Fruit fly (Drosophila melanogaster) whole organism, pupa: ENCODE data around the gene Bsg.

Experiments used
- CG10348 ChIP-seq: fragments of 200-800 bp; sonication (Bioruptor generic); IDR thresholded peaks from 2 replicates; pipeline ENCODE4 v1.3.6; 2022; ENCODE audit warnings: missing biosample characterization, missing genetic modification characterization
- CG12605 ChIP-seq: fragments of 200-800 bp; sonication (Bioruptor generic); IDR thresholded peaks from 2 replicates; pipeline ENCODE4 v1.3.6; 2022; ENCODE audit warnings: missing biosample characterization, missing genetic modification characterization
- CG13204 ChIP-seq: fragments of 200-800 bp; sonication (Bioruptor generic); optimal IDR thresholded peaks from 2 replicates; lab custom pipeline; 2018; ENCODE audit warnings: missing biosample characterization, mild to moderate bottlenecking, missing genetic modification characterization, moderate library complexity
- CG14655 ChIP-seq: fragments of 200-800 bp; sonication (Bioruptor generic); optimal IDR thresholded peaks from 3 replicates; lab custom pipeline; 2017; ENCODE audit warnings: mild to moderate bottlenecking, missing biosample characterization, missing genetic modification reagents, missing genetic modification characterization
- CG15710 ChIP-seq: fragments of 200-800 bp; sonication (Bioruptor generic); optimal IDR thresholded peaks from 2 replicates; lab custom pipeline; 2018; ENCODE audit warnings: missing biosample characterization, mild to moderate bottlenecking, missing genetic modification characterization, moderate library complexity
- CG17806 ChIP-seq: fragments of 200-800 bp; sonication (Bioruptor generic); optimal IDR thresholded peaks from 2 replicates; lab custom pipeline; 2018; ENCODE audit warnings: missing biosample characterization, mild to moderate bottlenecking, missing genetic modification characterization, moderate library complexity
- CG32121 ChIP-seq: fragments of 200-800 bp; sonication (Bioruptor generic); IDR thresholded peaks from 2 replicates; pipeline ENCODE4 v1.3.6; 2022; ENCODE audit warnings: missing biosample characterization, missing genetic modification characterization
- CG34367 ChIP-seq: fragments of 200-800 bp; sonication (Bioruptor generic); optimal IDR thresholded peaks from 2 replicates; lab custom pipeline; 2018; ENCODE audit warnings: missing biosample characterization, mild to moderate bottlenecking, missing genetic modification characterization
- CG4496 ChIP-seq: fragments of 200-800 bp; sonication (Bioruptor generic); IDR thresholded peaks from 3 replicates; pipeline ENCODE4 v1.3.6; 2022; ENCODE audit warnings: missing biosample characterization, missing genetic modification characterization
- CG8159 ChIP-seq: fragments of 200-800 bp; sonication (Bioruptor generic); optimal IDR thresholded peaks from 3 replicates; lab custom pipeline; 2018; ENCODE audit warnings: missing biosample characterization, mild to moderate bottlenecking, missing genetic modification characterization, moderate library complexity
- CG8301 ChIP-seq: fragments of 200-800 bp; sonication (Bioruptor generic); optimal IDR thresholded peaks from 2 replicates; lab custom pipeline; 2018; ENCODE audit warnings: missing biosample characterization, mild to moderate bottlenecking, missing genetic modification characterization
- CG9948 ChIP-seq: fragments of 200-800 bp; sonication (Bioruptor generic); optimal IDR thresholded peaks from 2 replicates; lab custom pipeline; 2018; ENCODE audit warnings: missing biosample characterization, mild to moderate bottlenecking, missing genetic modification characterization, moderate library complexity
- D1 ChIP-seq: fragments of 200-800 bp; sonication (Bioruptor generic); optimal IDR thresholded peaks from 2 replicates; lab custom pipeline; 2018; ENCODE audit warnings: missing biosample characterization, mild to moderate bottlenecking, missing genetic modification characterization, moderate library complexity
- EcR ChIP-seq: fragments of 200-800 bp; sonication (Bioruptor generic); optimal IDR thresholded peaks from 3 replicates; lab custom pipeline; 2019; ENCODE audit warnings: missing biosample characterization, missing genetic modification characterization, mild to moderate bottlenecking, moderate library complexity, missing genetic modification reagents
- Ets98B ChIP-seq: fragments of 200-800 bp; sonication (Bioruptor generic); IDR thresholded peaks from 2 replicates; pipeline ENCODE4 v1.3.6; 2022; ENCODE audit warnings: missing biosample characterization, missing genetic modification characterization
- Pif1A ChIP-seq: fragments of 200-800 bp; sonication (Bioruptor generic); optimal IDR thresholded peaks from 3 replicates; lab custom pipeline; 2016; ENCODE audit warnings: missing biosample characterization, missing genetic modification characterization
- Pif1B ChIP-seq: fragments of 200-800 bp; sonication (Bioruptor generic); optimal IDR thresholded peaks from 3 replicates; lab custom pipeline; 2016; ENCODE audit warnings: missing biosample characterization, missing genetic modification characterization
- Snoo ChIP-seq: fragments of 200-800 bp; sonication (Bioruptor generic); optimal IDR thresholded peaks from 3 replicates; lab custom pipeline; 2017; ENCODE audit warnings: missing biosample characterization, mild to moderate bottlenecking, missing genetic modification characterization, inconsistent platforms
- fd96Ca ChIP-seq: fragments of 200-800 bp; sonication (Bioruptor generic); IDR thresholded peaks from 3 replicates; pipeline ENCODE4 v1.3.6; 2022; ENCODE audit warnings: missing biosample characterization, missing genetic modification characterization
- gl ChIP-seq: fragments of 200-800 bp; sonication (Bioruptor generic); optimal IDR thresholded peaks from 2 replicates; lab custom pipeline; 2018; ENCODE audit warnings: missing biosample characterization, mild to moderate bottlenecking, missing genetic modification characterization
- rn ChIP-seq: fragments of 200-800 bp; sonication (Bioruptor generic); IDR thresholded peaks from 2 replicates; pipeline ENCODE4 v1.3.6; 2022; ENCODE audit warnings: missing biosample characterization, missing genetic modification characterization

Bsg gene

dm6 chr2L:8083413-8083426, at the start of gene Bsg:
Gene Bsg, plus strand, starts transcription at chr2L:8083420.
- TF ChIP-seq Snoo = no peak
- no peak for TF ChIP-seq gl
- TF ChIP-seq CG32121 (GFP tag; lab: Robert Waterston, UW) = no peak
- TF ChIP-seq CG8301 = no peak
- no peak for TF ChIP-seq CG9948 (tag; lab: Kevin White, UChicago)
- no peak for TF ChIP-seq CG4496 (GFP tag; lab: Robert Waterston, UW)
- TF ChIP-seq CG14655 = no peak
- TF ChIP-seq CG34367 = no peak
- no peak for TF ChIP-seq EcR (GFP tag; lab: Kevin White, UChicago)
- TF ChIP-seq Pif1B = no peak
- TF ChIP-seq CG15710 (tag; lab: Kevin White, UChicago) = no peak
- no peak for TF ChIP-seq Pif1A
- TF ChIP-seq, all 21 proteins: peak for 0

dm6 chr2L:8033756-8034155, 49.5 kb upstream of the Bsg start:
- TF ChIP-seq CG4496 (GFP tag; lab: Robert Waterston, UW) (peak; percentile 55; the same call in 1 of the 3 replicates), CG15710 (tag; lab: Kevin White, UChicago) (no peak), CG8301 (peak; percentile 28), Pif1A (peak; percentile 18), CG32121 (GFP tag; lab: Robert Waterston, UW) (peak; percentile 37; the same call in 1 of the 2 replicates), Pif1B (no peak), CG12605 (GFP tag; lab: Robert Waterston, UW) (0 out of 2 replicates have a peak, but pooled peaks have one; percentile 16), CG13204 (GFP tag; lab: Kevin White, UChicago) (no peak), D1 (no peak), CG17806 (peak; percentile 6)
- TF ChIP-seq, all 21 proteins: peak for 6

dm6 chr2L:8034734-8035133, 48.5 kb upstream of the Bsg start:
- 0 out of 2 replicates have a peak, but pooled peaks have one; percentile 13 for TF ChIP-seq rn (GFP tag; lab: Robert Waterston, UW)
- peak; percentile 75 for TF ChIP-seq fd96Ca (GFP tag; lab: Robert Waterston, UW)
- TF ChIP-seq CG14655 = no peak
- TF ChIP-seq CG8159 (tag; lab: Kevin White, UChicago) = peak; percentile 52
- TF ChIP-seq CG13204 (GFP tag; lab: Kevin White, UChicago) = no peak
- TF ChIP-seq CG12605 (GFP tag; lab: Robert Waterston, UW) = peak; percentile 80
- peak; percentile 78 for TF ChIP-seq Pif1A
- TF ChIP-seq gl = peak; percentile 8
- peak; percentile 83 for TF ChIP-seq CG32121 (GFP tag; lab: Robert Waterston, UW)
- peak; percentile 79 for TF ChIP-seq CG4496 (GFP tag; lab: Robert Waterston, UW)
- peak; percentile 82 for TF ChIP-seq Ets98B (GFP tag; lab: Robert Waterston, UW)
- TF ChIP-seq CG9948 (tag; lab: Kevin White, UChicago) = peak; percentile 61
- peak; percentile 18 for TF ChIP-seq Pif1B
- TF ChIP-seq CG34367 = peak; percentile 35
- no peak for TF ChIP-seq CG10348
- peak; percentile 53 for TF ChIP-seq CG17806
- TF ChIP-seq CG15710 (tag; lab: Kevin White, UChicago) = peak; percentile 57
- TF ChIP-seq Snoo = no peak
- TF ChIP-seq D1 = no peak
- peak; percentile 77 for TF ChIP-seq CG8301
- TF ChIP-seq EcR (GFP tag; lab: Kevin White, UChicago) = no peak

- TF ChIP-seq D1 (no peak), Pif1A (no peak), Snoo (no peak), CG34367 (no peak), CG10348 (no peak), CG32121 (GFP tag; lab: Robert Waterston, UW) (no peak), EcR (GFP tag; lab: Kevin White, UChicago) (no peak), CG15710 (tag; lab: Kevin White, UChicago) (no peak), fd96Ca (GFP tag; lab: Robert Waterston, UW) (no peak)
- TF ChIP-seq, all 21 proteins: peak for 0
Measured at dm6 chr2L:8039688-8040087, 43.5 kb upstream of the Bsg start, which contains the start of gene CG7367. Gene CG7367, minus strand, starts transcription at chr2L:8039788.

- TF ChIP-seq Ets98B (GFP tag; lab: Robert Waterston, UW) (no peak), CG12605 (GFP tag; lab: Robert Waterston, UW) (no peak), D1 (no peak), gl (no peak), CG8159 (tag; lab: Kevin White, UChicago) (no peak), Snoo (no peak), CG14655 (no peak), CG8301 (no peak), fd96Ca (GFP tag; lab: Robert Waterston, UW) (no peak), EcR (GFP tag; lab: Kevin White, UChicago) (no peak)
Measured at dm6 chr2L:8040872-8041271, 42.3 kb upstream of the Bsg start, which contains the start of gene CCDC53. Gene CCDC53, plus strand, starts transcription at chr2L:8041106.

- no peak for TF ChIP-seq CG17806
- peak; percentile 34; the same call in 1 of the 3 replicates for TF ChIP-seq fd96Ca (GFP tag; lab: Robert Waterston, UW)
- TF ChIP-seq rn (GFP tag; lab: Robert Waterston, UW) = no peak
- peak; percentile 18 for TF ChIP-seq CG8159 (tag; lab: Kevin White, UChicago)
- TF ChIP-seq Ets98B (GFP tag; lab: Robert Waterston, UW) = peak; percentile 28; the same call in 1 of the 2 replicates
- TF ChIP-seq Snoo = peak; percentile 6
- peak; percentile 34 for TF ChIP-seq CG15710 (tag; lab: Kevin White, UChicago)
- peak; percentile 12 for TF ChIP-seq CG34367
- TF ChIP-seq gl = peak; percentile 33
Measured at dm6 chr2L:8042645-8043281, 40.5 kb upstream of the Bsg start, which contains the start of gene RpL36A. Gene RpL36A, minus strand, starts transcription at chr2L:8042909.

- no peak for TF ChIP-seq CG10348
- TF ChIP-seq CG13204 (GFP tag; lab: Kevin White, UChicago) = no peak
- TF ChIP-seq CG8301 = no peak
- TF ChIP-seq gl = no peak
- TF ChIP-seq Snoo = no peak
- TF ChIP-seq CG15710 (tag; lab: Kevin White, UChicago) = no peak
- no peak for TF ChIP-seq CG12605 (GFP tag; lab: Robert Waterston, UW)
- TF ChIP-seq Ets98B (GFP tag; lab: Robert Waterston, UW) = no peak
- no peak for TF ChIP-seq CG8159 (tag; lab: Kevin White, UChicago)
- TF ChIP-seq, all 21 proteins: peak for 0
Measured at dm6 chr2L:8043282-8043668, 39.9 kb upstream of the Bsg start, which contains the start of gene Megf8. Gene Megf8, plus strand, starts transcription at chr2L:8043471.
